Worm (Caenorhabditis elegans): Measurements from ENCODE around the gene F49C5.9.

- TF ChIP-seq cog-1 (tag; optimal IDR thresholded peaks at IDR 0.05), result no peak
- TF ChIP-seq flt-1 (GFP tag; IDR thresholded peaks at IDR 0.05), result no peak
- TF ChIP-seq med-1 (GFP tag; optimal IDR thresholded peaks at IDR 0.05; ENCODE audit: insufficient read depth), result no peak
Measured at ce11 chrII:12560210-12560609, 15.8 kb upstream of the F49C5.9 start, which contains the start of gene F49C5.12.

Data from whole organism, midembryonic.